Fruit fly (Drosophila melanogaster) whole organism, prepupa: ENCODE data around the gene CG13075.

Experiments used
- Blimp-1 ChIP-seq: fragments of 200-800 bp; sonication (Bioruptor generic); optimal IDR thresholded peaks from 3 replicates; lab custom pipeline; 2017; ENCODE audit warnings: missing biosample characterization, missing genetic modification characterization, mild to moderate bottlenecking, moderate library complexity, missing genetic modification reagents
- CG16779 ChIP-seq: fragments of 200-800 bp; sonication (Bioruptor generic); optimal IDR thresholded peaks from 3 replicates; lab custom pipeline; 2017; ENCODE audit warnings: missing biosample characterization, mild to moderate bottlenecking, missing genetic modification characterization
- CG3919 ChIP-seq: fragments of 200-800 bp; sonication (Bioruptor generic); optimal IDR thresholded peaks from 3 replicates; lab custom pipeline; 2016; ENCODE audit warnings: missing biosample characterization, missing genetic modification characterization
- CG6163 ChIP-seq: fragments of 200-800 bp; sonication (Bioruptor generic); IDR thresholded peaks from 3 replicates; pipeline ENCODE4 v1.3.6; 2022; ENCODE audit warnings: missing biosample characterization, missing genetic modification characterization
- CG6808 ChIP-seq: fragments of 200-800 bp; sonication (Bioruptor generic); optimal IDR thresholded peaks from 3 replicates; lab custom pipeline; 2017; ENCODE audit warnings: missing biosample characterization, missing genetic modification characterization, mild to moderate bottlenecking, moderate library complexity, missing genetic modification reagents
- CG8319 ChIP-seq: fragments of 200-800 bp; sonication (Bioruptor generic); optimal IDR thresholded peaks from 3 replicates; lab custom pipeline; 2016; ENCODE audit warnings: missing biosample characterization, missing genetic modification characterization
- Eip75B ChIP-seq: fragments of 200-800 bp; sonication (Bioruptor generic); optimal IDR thresholded peaks from 3 replicates; lab custom pipeline; 2016; ENCODE audit warnings: missing biosample characterization, missing genetic modification characterization
- Eip78C ChIP-seq: fragments of 200-800 bp; sonication (Bioruptor generic); peaks from one replicate; lab custom pipeline; 2016; ENCODE audit warnings: missing biosample characterization, missing genetic modification characterization
- Hr39 ChIP-seq: fragments of 200-800 bp; sonication (Bioruptor generic); optimal IDR thresholded peaks from 2 replicates; lab custom pipeline; 2016; ENCODE audit warnings: missing biosample characterization, missing genetic modification characterization
- achi ChIP-seq: fragments of 200-800 bp; sonication (Bioruptor generic); optimal IDR thresholded peaks from 3 replicates; lab custom pipeline; 2016; ENCODE audit warnings: missing biosample characterization, missing genetic modification characterization
- lz ChIP-seq: fragments of 200-800 bp; sonication (Bioruptor generic); optimal IDR thresholded peaks from 3 replicates; lab custom pipeline; 2016; ENCODE audit warnings: missing biosample characterization, missing genetic modification characterization
- pdm3 ChIP-seq: fragments of 200-800 bp; sonication (Bioruptor generic); optimal IDR thresholded peaks from 3 replicates; lab custom pipeline; 2016; ENCODE audit warnings: missing biosample characterization, missing genetic modification characterization

DNA sequence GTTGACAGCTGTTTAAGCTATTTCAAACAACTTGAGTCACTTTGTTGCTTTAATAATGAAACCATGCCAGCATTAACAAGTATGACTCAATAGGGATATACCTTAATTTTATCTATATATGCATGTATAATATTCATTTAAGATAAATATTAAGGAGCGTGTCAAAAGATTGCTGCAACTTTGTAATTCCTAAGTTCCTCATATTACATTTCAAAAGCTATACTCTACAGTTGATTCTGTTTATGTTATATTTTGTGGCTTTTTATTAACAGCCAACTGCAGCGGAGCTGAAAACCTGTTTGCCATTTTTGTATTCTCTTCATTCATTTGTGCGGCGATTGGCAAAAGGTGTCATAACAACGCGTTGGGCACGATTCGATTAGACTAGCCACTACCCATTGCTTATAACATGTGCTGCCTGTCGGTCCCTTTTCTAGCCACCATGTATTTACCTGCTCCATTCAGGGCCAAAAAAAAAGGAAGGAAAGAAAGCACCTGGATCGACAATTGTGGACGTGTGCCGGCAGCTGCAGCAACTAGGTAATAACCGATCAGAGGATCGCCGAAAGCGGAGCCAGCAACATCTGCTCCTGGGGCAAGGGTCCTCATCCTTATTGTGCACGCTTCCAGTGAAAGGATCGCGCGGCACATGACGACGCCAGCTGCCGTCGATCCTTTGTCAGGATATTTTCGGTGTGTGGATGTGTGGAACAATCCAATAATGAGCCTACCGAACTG, 34.9 kb upstream of the CG13075 start:
- no peak for TF ChIP-seq lz
- TF ChIP-seq achi, result no peak
- no peak for TF ChIP-seq Eip75B
- TF ChIP-seq Blimp-1 (GFP tag; lab: Kevin White, UChicago), result no peak
- no peak for TF ChIP-seq Hr39 (GFP tag; lab: Kevin White, UChicago)
- TF ChIP-seq CG6808, result no peak
- TF ChIP-seq CG8319, result no peak
- TF ChIP-seq pdm3, result no peak
- no peak for TF ChIP-seq CG16779
- 0 out of 3 replicates have a peak, but pooled peaks have one; percentile 5 for TF ChIP-seq CG6163 (GFP tag; lab: Robert Waterston, UW)
- TF ChIP-seq Eip78C, result peak; percentile 18
- TF ChIP-seq CG3919 (GFP tag; lab: Kevin White, UChicago), result no peak
